In genomic region chr3R:22547585-22548022, dm6 we compare ENCODE assay signal across 5 fruit fly cellular contexts.
TF ChIP-seq lines count a peak whose summit lies in the region.

Gene AdipoR (minus strand): TSS chr3R:22547846.

- TF ChIP-seq CTCF in whole organism, embryonic (GFP tag; optimal IDR thresholded peaks at IDR 0.05; lab: Kevin White, UChicago) = peak; percentile 39

TF ChIP-seq in whole organism, adult, 20 proteins besides CTCF, POLR2A, EP300 and RAD21 (continues in another document):
- TF ChIP-seq CG14711 (tag; optimal IDR thresholded peaks at IDR 0.05; lab: Kevin White, UChicago) = no peak
- peak; percentile 33 for TF ChIP-seq cic (GFP tag; optimal IDR thresholded peaks at IDR 0.05; lab: Kevin White, UChicago)
- TF ChIP-seq bab1 (GFP tag; optimal IDR thresholded peaks at IDR 0.05; lab: Kevin White, UChicago) = peak; percentile 60
- TF ChIP-seq CG33017 (tag; optimal IDR thresholded peaks at IDR 0.05; lab: Kevin White, UChicago) = no peak
- TF ChIP-seq tj (GFP tag; optimal IDR thresholded peaks at IDR 0.05; lab: Kevin White, UChicago) = peak; percentile 50
- TF ChIP-seq Mnt (GFP tag; optimal IDR thresholded peaks at IDR 0.05; lab: Kevin White, UChicago) = peak; percentile 76
- TF ChIP-seq Hr96 (GFP tag; optimal IDR thresholded peaks at IDR 0.05; lab: Kevin White, UChicago) = peak; percentile 48
- TF ChIP-seq toe (GFP tag; optimal IDR thresholded peaks at IDR 0.05; lab: Kevin White, UChicago) = no peak
- peak; percentile 52 for TF ChIP-seq CG11617 (GFP tag; optimal IDR thresholded peaks at IDR 0.05; lab: Kevin White, UChicago)
- no peak for TF ChIP-seq cnc (optimal IDR thresholded peaks at IDR 0.05; lab: Kevin White, UChicago)
- peak; percentile 17 for TF ChIP-seq CG12768 (GFP tag; optimal IDR thresholded peaks at IDR 0.05; lab: Kevin White, UChicago)
- no peak for TF ChIP-seq CG7101 (tag; optimal IDR thresholded peaks at IDR 0.05; lab: Kevin White, UChicago)
- TF ChIP-seq Clk (GFP tag; optimal IDR thresholded peaks at IDR 0.05; lab: Kevin White, UChicago) = no peak
- peak; percentile 36 for TF ChIP-seq CG1620 (GFP tag; optimal IDR thresholded peaks at IDR 0.05; lab: Kevin White, UChicago)
- TF ChIP-seq CG7045 (GFP tag; optimal IDR thresholded peaks at IDR 0.05; lab: Kevin White, UChicago) = peak; percentile 26
- no peak for TF ChIP-seq CG5204 (GFP tag; optimal IDR thresholded peaks at IDR 0.05; lab: Kevin White, UChicago)
- no peak for TF ChIP-seq Crg-1 (GFP tag; optimal IDR thresholded peaks at IDR 0.05; lab: Kevin White, UChicago)
- TF ChIP-seq pad (GFP tag; optimal IDR thresholded peaks at IDR 0.05; lab: Kevin White, UChicago) = no peak
- peak; percentile 56 for TF ChIP-seq ovo (GFP tag; optimal IDR thresholded peaks at IDR 0.05; lab: Kevin White, UChicago)

TF ChIP-seq in whole organism, embryonic, 481 proteins besides CTCF, POLR2A, EP300 and RAD21 (continues in another document):
- TF ChIP-seq chinmo (GFP tag; IDR thresholded peaks at IDR 0.05; lab: Robert Waterston, UW; ENCODE audit: partially characterized antibody) (peak; percentile 54; the same call in 1 of the 4 replicates), tll (GFP tag; optimal IDR thresholded peaks at IDR 0.05; lab: Kevin White, UChicago) (peak in 1 of 2 experiments; percentile 29), slbo (GFP tag; IDR thresholded peaks at IDR 0.05; lab: Robert Waterston, UW) (0 out of 2 replicates have a peak, but pooled peaks have one; percentile 24), NC2α (GFP tag; optimal IDR thresholded peaks at IDR 0.05; lab: Kevin White, UChicago) (no peak), CG43689 (GFP tag; IDR thresholded peaks at IDR 0.05; lab: Robert Waterston, UW) (no peak), Hmr (GFP tag; optimal IDR thresholded peaks at IDR 0.05; lab: Kevin White, UChicago) (peak; percentile 31), CG14860 (GFP tag; IDR thresholded peaks at IDR 0.05; lab: Robert Waterston, UW; ENCODE audit: partially characterized antibody) (no peak), hth (optimal IDR thresholded peaks at IDR 0.05; lab: Kevin White, UChicago) (no peak), CG17359 (tag; optimal IDR thresholded peaks at IDR 0.05; lab: Kevin White, UChicago) (no peak), Neu2 (GFP tag; optimal IDR thresholded peaks at IDR 0.05; lab: Kevin White, UChicago; ENCODE audit: borderline replicate concordance) (no peak), chn (GFP tag; optimal IDR thresholded peaks at IDR 0.05; lab: Kevin White, UChicago) (no peak), CG17186 (GFP tag; optimal IDR thresholded peaks at IDR 0.05; lab: Kevin White, UChicago) (peak; percentile 84), seq (GFP tag; IDR thresholded peaks at IDR 0.05; lab: Robert Waterston, UW) (no peak), amos (GFP tag; IDR thresholded peaks at IDR 0.05; lab: Robert Waterston, UW; ENCODE audit: partially characterized antibody) (peak; percentile 63; the same call in 1 of the 2 replicates), ftz-f1 (GFP tag; optimal IDR thresholded peaks at IDR 0.05; lab: Kevin White, UChicago) (peak; percentile 18), disco-r (GFP tag; optimal IDR thresholded peaks at IDR 0.05; lab: Kevin White, UChicago) (no peak), CG30431 (GFP tag; optimal IDR thresholded peaks at IDR 0.05; lab: Kevin White, UChicago) (no peak)

TF ChIP-seq in whole organism, prepupa, 60 proteins besides CTCF, POLR2A, EP300 and RAD21 (continues in another document):
- TF ChIP-seq Hr39 (GFP tag; optimal IDR thresholded peaks at IDR 0.05; lab: Kevin White, UChicago) (no peak), CG6808 (GFP tag; optimal IDR thresholded peaks at IDR 0.05; lab: Kevin White, UChicago) (no peak), CG3919 (GFP tag; optimal IDR thresholded peaks at IDR 0.05; lab: Kevin White, UChicago) (peak; percentile 36), pdm3 (GFP tag; optimal IDR thresholded peaks at IDR 0.05; lab: Kevin White, UChicago) (peak; percentile 1), svp (GFP tag; lab: Kevin White, UChicago) (peak; percentile 51), dsx (GFP tag; optimal IDR thresholded peaks at IDR 0.05; lab: Kevin White, UChicago; ENCODE audit: poor library complexity, severe bottlenecking) (peak; percentile 100), topi (GFP tag; optimal IDR thresholded peaks at IDR 0.05; lab: Kevin White, UChicago) (peak; percentile 21), CG10669 (GFP tag; optimal IDR thresholded peaks at IDR 0.05; lab: Kevin White, UChicago) (no peak), Sox14 (GFP tag; optimal IDR thresholded peaks at IDR 0.05; lab: Kevin White, UChicago) (peak; percentile 50), ss (GFP tag; optimal IDR thresholded peaks at IDR 0.05; lab: Kevin White, UChicago) (peak in 1 of 2 experiments; percentile 36), CG7368 (GFP tag; optimal IDR thresholded peaks at IDR 0.05; lab: Kevin White, UChicago) (no peak), fkh (GFP tag; optimal IDR thresholded peaks at IDR 0.05; lab: Kevin White, UChicago) (peak; percentile 13), CG4318 (GFP tag; optimal IDR thresholded peaks at IDR 0.05; lab: Kevin White, UChicago) (no peak), eg (GFP tag; IDR thresholded peaks at IDR 0.05; lab: Robert Waterston, UW) (peak; percentile 32; the same call in 1 of the 3 replicates), Blimp-1 (GFP tag; optimal IDR thresholded peaks at IDR 0.05; lab: Kevin White, UChicago) (no peak), Hr38 (GFP tag; optimal IDR thresholded peaks at IDR 0.05; lab: Kevin White, UChicago) (no peak), CG32006 (GFP tag; optimal IDR thresholded peaks at IDR 0.05; lab: Kevin White, UChicago) (no peak), net (GFP tag; optimal IDR thresholded peaks at IDR 0.05; lab: Kevin White, UChicago) (peak; percentile 39), CG10631 (GFP tag; optimal IDR thresholded peaks at IDR 0.05; lab: Kevin White, UChicago) (no peak)

TF ChIP-seq in whole organism, pupa, 21 proteins besides CTCF, POLR2A, EP300 and RAD21:
- TF ChIP-seq rn (GFP tag; IDR thresholded peaks at IDR 0.05; lab: Robert Waterston, UW) = no peak
- TF ChIP-seq CG15710 (tag; optimal IDR thresholded peaks at IDR 0.05; lab: Kevin White, UChicago) = no peak
- peak; percentile 68; the same call in 1 of the 2 replicates for TF ChIP-seq Ets98B (GFP tag; IDR thresholded peaks at IDR 0.05; lab: Robert Waterston, UW)
- TF ChIP-seq Snoo (tag; optimal IDR thresholded peaks at IDR 0.05; lab: Kevin White, UChicago) = peak; percentile 31
- TF ChIP-seq Pif1B (GFP tag; optimal IDR thresholded peaks at IDR 0.05; lab: Kevin White, UChicago) = no peak
- no peak for TF ChIP-seq Pif1A (GFP tag; optimal IDR thresholded peaks at IDR 0.05; lab: Kevin White, UChicago)
- TF ChIP-seq gl (tag; optimal IDR thresholded peaks at IDR 0.05; lab: Kevin White, UChicago) = no peak
- 0 out of 3 replicates have a peak, but pooled peaks have one; percentile 30 for TF ChIP-seq CG4496 (GFP tag; IDR thresholded peaks at IDR 0.05; lab: Robert Waterston, UW)
- peak; percentile 18; the same call in 1 of the 2 replicates for TF ChIP-seq CG12605 (GFP tag; IDR thresholded peaks at IDR 0.05; lab: Robert Waterston, UW)
- peak; percentile 0 for TF ChIP-seq CG8301 (tag; optimal IDR thresholded peaks at IDR 0.05; lab: Kevin White, UChicago)
TF ChIP-seq in whole organism, pupa: peak in this region for 5.

TF ChIP-seq in whole organism, wandering third instar larva, 38 proteins besides CTCF, POLR2A, EP300 and RAD21:
- TF ChIP-seq ey (GFP tag; optimal IDR thresholded peaks at IDR 0.05; lab: Kevin White, UChicago) (no peak), rgr (GFP tag; optimal IDR thresholded peaks at IDR 0.05; lab: Kevin White, UChicago) (peak; percentile 32), Abd-B (GFP tag; optimal IDR thresholded peaks at IDR 0.05; lab: Kevin White, UChicago) (no peak), Hnf4 (GFP tag; optimal IDR thresholded peaks at IDR 0.05; lab: Kevin White, UChicago) (peak; percentile 11), GATAd (GFP tag; optimal IDR thresholded peaks at IDR 0.05; lab: Kevin White, UChicago) (no peak), Hr83 (GFP tag; optimal IDR thresholded peaks at IDR 0.05; lab: Kevin White, UChicago; ENCODE audit: poor library complexity, severe bottlenecking) (no peak), Sp1 (GFP tag; optimal IDR thresholded peaks at IDR 0.05; lab: Kevin White, UChicago) (peak; percentile 37), CG32264 (GFP tag; optimal IDR thresholded peaks at IDR 0.05; lab: Kevin White, UChicago) (no peak), Hr78 (GFP tag; optimal IDR thresholded peaks at IDR 0.05; lab: Kevin White, UChicago) (no peak), br (GFP tag; optimal IDR thresholded peaks at IDR 0.05; lab: Kevin White, UChicago) (no peak), Jra (GFP tag; optimal IDR thresholded peaks at IDR 0.05; lab: Kevin White, UChicago) (no peak), foxo (GFP tag; optimal IDR thresholded peaks at IDR 0.05; lab: Kevin White, UChicago) (peak in 1 of 2 experiments; percentile 8), Rel (GFP tag; optimal IDR thresholded peaks at IDR 0.05; lab: Kevin White, UChicago) (no peak), Rel (tag; optimal IDR thresholded peaks at IDR 0.05; lab: Kevin White, UChicago) (peak; percentile 78), N (GFP tag; optimal IDR thresholded peaks at IDR 0.05; lab: Kevin White, UChicago) (no peak), h (GFP tag; optimal IDR thresholded peaks at IDR 0.05; lab: Kevin White, UChicago) (peak; percentile 43), sv (GFP tag; optimal IDR thresholded peaks at IDR 0.05; lab: Kevin White, UChicago) (no peak), OdsH (GFP tag; optimal IDR thresholded peaks at IDR 0.05; lab: Kevin White, UChicago) (peak; percentile 11), fru (GFP tag; optimal IDR thresholded peaks at IDR 0.05; lab: Kevin White, UChicago) (peak; percentile 1)
TF ChIP-seq in whole organism, wandering third instar larva: peak in this region for 8.
